Worm (Caenorhabditis elegans) whole organism, midembryonic: ENCODE results near the gene mrps-28.

Experiments
- cog-1 ChIP-seq: sonication (generic microtip); optimal IDR thresholded peaks from 2 replicates; lab custom pipeline; 2016; ENCODE audit warnings: missing genetic modification characterization, missing compliant biosample characterization
- flt-1 ChIP-seq: fragments of 200-800 bp; sonication (Bioruptor generic); IDR thresholded peaks from 2 replicates; pipeline ENCODE4 v1.3.6; 2022; ENCODE audit warnings: missing genetic modification characterization, missing compliant biosample characterization
- klf-2 ChIP-seq: fragments of 200-800 bp; sonication (Bioruptor generic); conservative IDR thresholded peaks from 2 replicates; pipeline ENCODE4 v1.3.6; 2022; ENCODE audit warnings: missing genetic modification reagents, missing genetic modification characterization, missing compliant biosample characterization
- med-1 ChIP-seq: sonication (generic microtip); optimal IDR thresholded peaks from 2 replicates; lab custom pipeline; 2017; ENCODE audit warnings: missing genetic modification characterization, mild to moderate bottlenecking, missing compliant biosample characterization, antibody characterized with exemption, missing genetic modification reagents; ENCODE audit not compliant: insufficient read depth
- ref-1 ChIP-seq: fragments of 200-800 bp; sonication (Bioruptor generic); conservative IDR thresholded peaks from 2 replicates; pipeline ENCODE4 v1.3.6; 2022; ENCODE audit warnings: missing genetic modification reagents, missing genetic modification characterization, missing compliant biosample characterization
- tab-1 ChIP-seq: fragments of 200-800 bp; sonication (Bioruptor generic); IDR thresholded peaks from 2 replicates; pipeline ENCODE4 v1.3.6; 2022; ENCODE audit warnings: missing genetic modification characterization, missing compliant biosample characterization
- ztf-23 ChIP-seq: fragments of 200-800 bp; sonication (Bioruptor generic); IDR thresholded peaks from 2 replicates; pipeline ENCODE4 v1.3.6; 2022; ENCODE audit warnings: missing genetic modification reagents, missing genetic modification characterization, missing compliant biosample characterization

DNA sequence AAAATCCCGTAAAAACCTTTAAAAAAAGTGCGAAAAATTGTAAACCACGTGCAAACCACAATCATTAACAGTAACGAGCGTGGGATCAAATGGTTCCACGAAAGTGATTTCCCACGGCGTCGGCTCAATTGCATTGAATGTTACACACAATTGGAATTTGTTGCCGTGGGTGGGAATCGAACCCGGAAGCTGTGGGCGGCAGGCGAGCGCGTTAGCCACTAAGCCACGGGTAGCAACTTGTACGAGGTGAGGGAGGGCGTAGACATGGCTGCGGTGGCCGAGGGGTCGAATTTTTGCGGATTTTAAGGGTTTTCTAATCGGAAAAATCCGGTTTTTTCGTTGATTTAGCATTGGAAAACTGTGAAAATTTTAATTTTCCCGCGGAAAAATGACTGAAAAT lies 1.0 kb upstream of the mrps-28 start:
- TF ChIP-seq klf-2 (GFP tag; lab: Robert Waterston, UW) (peak; percentile 97), flt-1 (peak; percentile 99), tab-1 (GFP tag; lab: Robert Waterston, UW) (peak; percentile 99), cog-1 (peak; percentile 100), ztf-23 (GFP tag; lab: Robert Waterston, UW) (peak; percentile 98), med-1 (peak; percentile 94), ref-1 (peak; percentile 99)
